Fruit fly (Drosophila melanogaster) whole organism, embryonic: Measurements from ENCODE around the gene bab1.

Experiments used
- Asciz ChIP-seq: fragments of 200-800 bp; sonication (Bioruptor generic); optimal IDR thresholded peaks from 2 replicates; lab custom pipeline; 2017; ENCODE audit warnings: missing biosample characterization, mild to moderate bottlenecking, missing genetic modification characterization, missing genetic modification reagents
- B-H2 ChIP-seq: fragments of 200-800 bp; sonication (Bioruptor generic); optimal IDR thresholded peaks from 2 replicates; lab custom pipeline; 2018; ENCODE audit warnings: missing biosample characterization, mild to moderate bottlenecking, missing genetic modification characterization
- BEAF-32 ChIP-seq: fragments of 200-800 bp; sonication (Bioruptor generic); optimal IDR thresholded peaks from 3 replicates; lab custom pipeline; 2017; ENCODE audit warnings: missing biosample characterization, missing genetic modification characterization, mild to moderate bottlenecking, moderate library complexity, missing genetic modification reagents
- CG10321 ChIP-seq: fragments of 200-800 bp; sonication (Bioruptor generic); IDR thresholded peaks from 2 replicates; pipeline ENCODE4 v1.3.6; 2022; ENCODE audit warnings: missing biosample characterization, missing genetic modification characterization
- CG10543 ChIP-seq: fragments of 200-800 bp; sonication (Bioruptor generic); optimal IDR thresholded peaks from 3 replicates; lab custom pipeline; 2017; ENCODE audit warnings: missing biosample characterization, mild to moderate bottlenecking, missing genetic modification characterization, moderate library complexity
- CG11504 ChIP-seq: fragments of 200-800 bp; sonication (Bioruptor generic); optimal IDR thresholded peaks from 3 replicates; lab custom pipeline; 2019; ENCODE audit warnings: missing biosample characterization, mild to moderate bottlenecking, missing genetic modification characterization, moderate library complexity
- CG12219 ChIP-seq: fragments of 200-800 bp; sonication (Bioruptor generic); optimal IDR thresholded peaks from 3 replicates; lab custom pipeline; 2018; ENCODE audit warnings: missing biosample characterization, mild to moderate bottlenecking, missing genetic modification characterization
- CG1233 ChIP-seq: fragments of 200-800 bp; sonication (Bioruptor generic); optimal IDR thresholded peaks from 4 replicates; lab custom pipeline; 2018; ENCODE audit warnings: missing biosample characterization, mild to moderate bottlenecking, missing genetic modification characterization
- CG15073 ChIP-seq: fragments of 200-800 bp; sonication (Bioruptor generic); optimal IDR thresholded peaks from 2 replicates; lab custom pipeline; 2016; ENCODE audit warnings: missing biosample characterization, missing genetic modification characterization
- CG1529 ChIP-seq: fragments of 200-800 bp; sonication (Bioruptor generic); optimal IDR thresholded peaks from 3 replicates; lab custom pipeline; 2018; ENCODE audit warnings: missing biosample characterization, missing genetic modification characterization
- CG17385 ChIP-seq: fragments of 200-800 bp; sonication (Bioruptor generic); optimal IDR thresholded peaks from 3 replicates; lab custom pipeline; 2018; ENCODE audit warnings: missing biosample characterization, mild to moderate bottlenecking, missing genetic modification characterization
- CG17612 ChIP-seq: fragments of 200-800 bp; sonication (Bioruptor generic); IDR thresholded peaks from 2 replicates; pipeline ENCODE4 v1.3.6; 2022; ENCODE audit warnings: missing biosample characterization, missing genetic modification characterization
- CG18619 ChIP-seq: fragments of 200-800 bp; sonication (Bioruptor generic); optimal IDR thresholded peaks from 3 replicates; lab custom pipeline; 2017; ENCODE audit warnings: missing biosample characterization, mild to moderate bottlenecking, missing genetic modification characterization
- CG2116 ChIP-seq: fragments of 200-800 bp; sonication (Bioruptor generic); optimal IDR thresholded peaks from 3 replicates; lab custom pipeline; 2018; ENCODE audit warnings: missing biosample characterization, mild to moderate bottlenecking, missing genetic modification characterization
- CG2202 ChIP-seq: fragments of 200-800 bp; sonication (Bioruptor generic); optimal IDR thresholded peaks from 2 replicates; lab custom pipeline; 2018; ENCODE audit warnings: missing biosample characterization, mild to moderate bottlenecking, missing genetic modification characterization
- CG34224 ChIP-seq: fragments of 200-800 bp; sonication (Bioruptor generic); IDR thresholded peaks from 3 replicates; pipeline ENCODE4 v1.3.6; 2022; ENCODE audit warnings: missing biosample characterization, missing genetic modification characterization; ENCODE audit not compliant: partially characterized antibody
- CG4360 ChIP-seq: fragments of 200-800 bp; sonication (Bioruptor generic); IDR thresholded peaks from 2 replicates; pipeline ENCODE4 v1.3.6; 2022; ENCODE audit warnings: missing biosample characterization, missing genetic modification characterization
- CG4404 ChIP-seq: fragments of 200-800 bp; sonication (Bioruptor generic); IDR thresholded peaks from 2 replicates; pipeline ENCODE4 v1.3.6; 2022; ENCODE audit warnings: missing biosample characterization, missing genetic modification characterization
- CG5953 ChIP-seq: fragments of 200-800 bp; sonication (Bioruptor generic); IDR thresholded peaks from 2 replicates; pipeline ENCODE4 v1.3.6; 2022; ENCODE audit warnings: missing biosample characterization, missing genetic modification characterization
- CG9876 ChIP-seq: fragments of 200-800 bp; sonication (Bioruptor generic); optimal IDR thresholded peaks from 2 replicates; lab custom pipeline; 2016; ENCODE audit warnings: missing biosample characterization, missing genetic modification characterization
- D19A ChIP-seq: fragments of 200-800 bp; optimal IDR thresholded peaks from 3 replicates; lab custom pipeline; 2019; ENCODE audit warnings: missing biosample characterization, mild to moderate bottlenecking, missing genetic modification characterization, moderate library complexity
- E2f1 ChIP-seq: fragments of 200-800 bp; sonication (Bioruptor generic); IDR thresholded peaks from 2 replicates; pipeline ENCODE4 v1.3.6; 2022; ENCODE audit warnings: missing biosample characterization, missing genetic modification characterization
- Fer2 ChIP-seq: fragments of 200-800 bp; sonication (Bioruptor generic); optimal IDR thresholded peaks from 2 replicates; lab custom pipeline; 2018; ENCODE audit warnings: missing biosample characterization, mild to moderate bottlenecking, missing genetic modification characterization, moderate library complexity
- Gsc ChIP-seq: fragments of 200-800 bp; sonication (Bioruptor generic); IDR thresholded peaks from 2 replicates; pipeline ENCODE4 v1.3.6; 2022; ENCODE audit warnings: missing biosample characterization, missing genetic modification characterization
- Scr ChIP-seq: fragments of 200-800 bp; sonication (Bioruptor generic); IDR thresholded peaks from 2 replicates; pipeline ENCODE4 v1.3.6; 2022; ENCODE audit warnings: missing biosample characterization, missing genetic modification characterization; ENCODE audit not compliant: partially characterized antibody
- Trl ChIP-seq, 3 experiments: fragments of >200 bp in 2 of 3; fragments of 200-800 bp in 1 of 3; sonication (Bioruptor generic) in 1 of 3; optimal IDR thresholded peaks; 2 replicates in 1 of 3; 3 replicates in 2 of 3; lab custom pipeline; 2016 to 2017; ENCODE audit warnings: missing biosample characterization in 1 of 3, missing genetic modification characterization in 1 of 3
- Usf ChIP-seq: fragments of 200-800 bp; sonication (Bioruptor generic); optimal IDR thresholded peaks from 2 replicates; lab custom pipeline; 2017; ENCODE audit warnings: missing genotype, missing biosample characterization, missing genetic modification characterization
- Xrp1 ChIP-seq: fragments of 200-800 bp; sonication (Bioruptor generic); IDR thresholded peaks from 2 replicates; pipeline ENCODE4 v1.3.6; 2022; ENCODE audit warnings: missing biosample characterization, missing genetic modification characterization
- ab ChIP-seq: fragments of 200-800 bp; sonication (Bioruptor generic); optimal IDR thresholded peaks from 2 replicates; lab custom pipeline; 2016; ENCODE audit warnings: missing biosample characterization, missing genetic modification characterization
- aop ChIP-seq: fragments of 200-800 bp; sonication (Bioruptor generic); IDR thresholded peaks from 2 replicates; pipeline ENCODE4 v1.3.6; 2022; ENCODE audit warnings: missing biosample characterization, missing genetic modification characterization
- bab2 ChIP-seq: fragments of 200-800 bp; sonication (Bioruptor generic); optimal IDR thresholded peaks from 2 replicates; lab custom pipeline; 2016; ENCODE audit warnings: missing biosample characterization, missing genetic modification characterization
- bcd ChIP-seq: fragments of 200-800 bp; sonication (Bioruptor generic); optimal IDR thresholded peaks from 2 replicates; lab custom pipeline; 2017; ENCODE audit warnings: missing biosample characterization, mild to moderate bottlenecking, missing genetic modification characterization
- chinmo ChIP-seq: fragments of 200-800 bp; sonication (Bioruptor generic); IDR thresholded peaks from 4 replicates; pipeline ENCODE4 v1.3.6; 2022; ENCODE audit warnings: missing biosample characterization, missing genetic modification characterization; ENCODE audit not compliant: partially characterized antibody
- en ChIP-seq: fragments of 200-800 bp; sonication (Bioruptor generic); optimal IDR thresholded peaks from 2 replicates; lab custom pipeline; 2016; ENCODE audit warnings: missing biosample characterization, missing genetic modification characterization
- exex ChIP-seq: fragments of 200-800 bp; sonication (Bioruptor generic); optimal IDR thresholded peaks from 4 replicates; lab custom pipeline; 2018; ENCODE audit warnings: missing biosample characterization, mild to moderate bottlenecking, missing genetic modification characterization, moderate library complexity
- gcm2 ChIP-seq: fragments of 200-800 bp; sonication (Bioruptor generic); optimal IDR thresholded peaks from 2 replicates; lab custom pipeline; 2016; ENCODE audit warnings: missing biosample characterization, missing genetic modification characterization
- gsb-n ChIP-seq: fragments of 200-800 bp; sonication (Bioruptor generic); optimal IDR thresholded peaks from 3 replicates; lab custom pipeline; 2018; ENCODE audit warnings: missing biosample characterization, mild to moderate bottlenecking, missing genetic modification characterization
- h ChIP-seq: fragments of >200 bp; optimal IDR thresholded peaks from 2 replicates; lab custom pipeline; 2017
- inv ChIP-seq: fragments of 200-800 bp; sonication (Bioruptor generic); IDR thresholded peaks from 2 replicates; pipeline ENCODE4 v1.3.6; 2022; ENCODE audit warnings: missing biosample characterization, missing genetic modification characterization; ENCODE audit not compliant: partially characterized antibody
- lbe ChIP-seq: fragments of 200-800 bp; sonication (Bioruptor generic); optimal IDR thresholded peaks from 2 replicates; lab custom pipeline; 2016; ENCODE audit warnings: missing biosample characterization, mild to moderate bottlenecking, missing genetic modification characterization
- nerfin-1 ChIP-seq: fragments of 200-800 bp; sonication (Bioruptor generic); optimal IDR thresholded peaks from 3 replicates; lab custom pipeline; 2019; ENCODE audit warnings: missing biosample characterization, mild to moderate bottlenecking, missing genetic modification characterization, moderate library complexity
- pros ChIP-seq: fragments of 200-800 bp; sonication (Bioruptor generic); optimal IDR thresholded peaks from 3 replicates; lab custom pipeline; 2019; ENCODE audit warnings: missing biosample characterization, mild to moderate bottlenecking, missing genetic modification characterization, moderate library complexity
- sim ChIP-seq: fragments of 200-800 bp; sonication (Bioruptor generic); IDR thresholded peaks from 2 replicates; pipeline ENCODE4 v1.3.6; 2022; ENCODE audit warnings: missing biosample characterization, missing genetic modification characterization
- slbo ChIP-seq: fragments of 200-800 bp; sonication (Bioruptor generic); IDR thresholded peaks from 2 replicates; pipeline ENCODE4 v1.3.6; 2022; ENCODE audit warnings: missing biosample characterization, missing genetic modification characterization
- tna ChIP-seq: fragments of 200-800 bp; sonication (Bioruptor generic); IDR thresholded peaks from 2 replicates; pipeline ENCODE4 v1.3.6; 2022; ENCODE audit warnings: missing biosample characterization, missing genetic modification characterization; ENCODE audit not compliant: partially characterized antibody
- trh ChIP-seq: fragments of 200-800 bp; sonication (Bioruptor generic); optimal IDR thresholded peaks from 2 replicates; lab custom pipeline; 2016; ENCODE audit warnings: missing biosample characterization, missing genetic modification characterization
- unpg ChIP-seq: fragments of 200-800 bp; sonication (Bioruptor generic); optimal IDR thresholded peaks from 3 replicates; lab custom pipeline; 2018; ENCODE audit warnings: missing biosample characterization, mild to moderate bottlenecking, missing genetic modification characterization, moderate library complexity
- zf30C ChIP-seq: fragments of 200-800 bp; sonication (Bioruptor generic); optimal IDR thresholded peaks from 3 replicates; lab custom pipeline; 2018; ENCODE audit warnings: missing biosample characterization, mild to moderate bottlenecking, missing genetic modification characterization

Gene bab1

dm6 chr3L:1007513-1008459 is 93.1 kb downstream of the bab1 start (continued):
- TF ChIP-seq gcm2 (GFP tag; lab: Kevin White, UChicago) (no peak), CG1529 (GFP tag; lab: Kevin White, UChicago) (peak; percentile 66), BEAF-32 (GFP tag; lab: Kevin White, UChicago) (no peak), unpg (peak; percentile 74), chinmo (GFP tag; lab: Robert Waterston, UW) (peak; percentile 64; the same call in 1 of the 4 replicates), CG15073 (GFP tag; lab: Kevin White, UChicago) (no peak), CG17385 (GFP tag; lab: Kevin White, UChicago) (peak; percentile 82), Trl (optimal IDR thresholded peaks at IDR 0.05; lab: Kevin White, UChicago) (peak; percentile 14 to 79), Trl (GFP tag; optimal IDR thresholded peaks at IDR 0.05; lab: Kevin White, UChicago) (no peak), en (GFP tag; lab: Kevin White, UChicago) (no peak), tna (no peak), bcd (GFP tag; lab: Kevin White, UChicago) (peak; percentile 86), CG10543 (GFP tag; lab: Kevin White, UChicago) (peak; percentile 70), Xrp1 (GFP tag; lab: Robert Waterston, UW) (peak; percentile 87), CG12219 (GFP tag; lab: Kevin White, UChicago) (peak; percentile 78), aop (GFP tag; lab: Robert Waterston, UW) (no peak), trh (GFP tag; lab: Kevin White, UChicago) (peak; percentile 73), h (lab: Kevin White, UChicago) (no peak), CG5953 (GFP tag; lab: Robert Waterston, UW) (peak; percentile 74), slbo (GFP tag; lab: Robert Waterston, UW) (peak; percentile 96), zf30C (GFP tag; lab: Kevin White, UChicago) (peak; percentile 75), gsb-n (tag; lab: Kevin White, UChicago) (no peak), CG9876 (no peak), Gsc (GFP tag; lab: Robert Waterston, UW) (peak; percentile 66), nerfin-1 (tag; lab: Kevin White, UChicago) (peak; percentile 40), CG34224 (no peak), pros (GFP tag; lab: Kevin White, UChicago) (no peak), CG17612 (0 out of 2 replicates have a peak, but pooled peaks have one; percentile 55), sim (peak; percentile 79), B-H2 (peak; percentile 21), ab (no peak), CG4404 (GFP tag; lab: Robert Waterston, UW) (peak; percentile 69), bab2 (GFP tag; lab: Kevin White, UChicago) (peak; percentile 61), exex (tag; lab: Kevin White, UChicago) (peak; percentile 73), Scr (GFP tag; lab: Robert Waterston, UW) (no peak), Asciz (peak; percentile 34), CG10321 (GFP tag; lab: Robert Waterston, UW) (peak; percentile 49; the same call in 1 of the 2 replicates), CG18619 (peak; percentile 83), CG11504 (peak; percentile 69), CG2116 (GFP tag; lab: Kevin White, UChicago) (peak; percentile 38), inv (peak; percentile 24; the same call in 1 of the 2 replicates), CG1233 (GFP tag; lab: Kevin White, UChicago) (peak; percentile 31), lbe (GFP tag; lab: Kevin White, UChicago) (peak; percentile 37), Usf (GFP tag; lab: Kevin White, UChicago) (peak; percentile 57), CG4360 (GFP tag; lab: Robert Waterston, UW) (peak; percentile 54; the same call in 1 of the 2 replicates), E2f1 (GFP tag; lab: Robert Waterston, UW) (peak; percentile 87), CG2202 (tag; lab: Kevin White, UChicago) (peak; percentile 28), Fer2 (tag; lab: Kevin White, UChicago) (peak; percentile 41), D19A (tag; lab: Kevin White, UChicago) (peak; percentile 78)
